Worm (Caenorhabditis elegans): ENCODE results near the gene jmjd-3.1.

Gene jmjd-3.1

ce11 chrX:8564451-8564795 lies 6.4 kb upstream of the jmjd-3.1 start (continued):
- TF ChIP-seq irx-1 (tag; optimal IDR thresholded peaks at IDR 0.05) (no peak), alr-1 (tag; optimal IDR thresholded peaks at IDR 0.05; ENCODE audit: borderline replicate concordance) (no peak), isw-1 (GFP tag; IDR thresholded peaks at IDR 0.05) (no peak), mef-2 (tag; optimal IDR thresholded peaks at IDR 0.05) (no peak), nhr-77 (tag; optimal IDR thresholded peaks at IDR 0.05) (no peak), nhr-76 (tag; optimal IDR thresholded peaks at IDR 0.05) (no peak), grh-1 (GFP tag; IDR thresholded peaks at IDR 0.05) (no peak), tbx-2 (tag; optimal IDR thresholded peaks at IDR 0.05) (no peak), nhr-85 (tag) (peak; percentile 24), zag-1 (tag; optimal IDR thresholded peaks at IDR 0.05) (no peak), unc-30 (tag; optimal IDR thresholded peaks at IDR 0.05) (no peak)

DNA sequence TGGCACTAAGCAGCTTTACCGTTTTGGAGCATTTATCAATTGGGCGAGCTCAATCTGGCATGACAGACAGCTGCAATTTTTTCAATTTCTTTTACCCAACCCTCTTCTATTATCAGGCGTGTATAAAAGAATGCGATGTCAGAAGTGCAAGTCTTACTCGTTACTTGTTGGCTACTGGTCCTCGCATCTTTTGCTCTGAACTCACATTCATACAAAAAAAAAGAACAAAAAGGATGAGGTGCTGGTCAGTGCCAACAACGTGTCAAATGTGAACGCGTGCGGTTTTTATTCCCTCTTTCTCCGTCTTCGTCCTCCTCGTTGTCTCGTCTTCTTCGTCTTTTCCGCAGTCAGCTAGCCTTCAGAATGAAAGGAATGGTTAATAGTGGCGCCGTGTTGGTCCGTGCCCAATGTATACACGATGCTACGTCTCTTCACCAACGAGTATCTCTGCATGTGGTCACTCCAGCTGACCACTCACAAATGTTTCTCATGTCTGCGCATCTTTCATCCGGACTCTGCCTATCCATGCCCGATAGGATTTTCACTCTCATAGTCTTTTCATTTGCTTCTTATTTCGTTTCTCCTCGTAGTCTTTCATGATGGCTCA lies 4.9 kb upstream of the jmjd-3.1 start:
- TF ChIP-seq unc-86 (tag; optimal IDR thresholded peaks at IDR 0.05) (no peak), unc-30 (tag; optimal IDR thresholded peaks at IDR 0.05) (no peak), lin-39 (tag; optimal IDR thresholded peaks at IDR 0.05) (no peak), nhr-90 (tag; optimal IDR thresholded peaks at IDR 0.05; ENCODE audit: poor library complexity) (no peak), unc-62 (GFP tag; optimal IDR thresholded peaks at IDR 0.05) (no peak), blmp-1 (tag; optimal IDR thresholded peaks at IDR 0.05) (peak; percentile 89), snu-23 (GFP tag; optimal IDR thresholded peaks at IDR 0.05) (peak; percentile 1), egl-13 (tag; optimal IDR thresholded peaks at IDR 0.05) (no peak), lin-14 (GFP tag; optimal IDR thresholded peaks at IDR 0.05) (peak; percentile 56), pax-3 (tag; optimal IDR thresholded peaks at IDR 0.05) (no peak), unc-98 (GFP tag; IDR thresholded peaks at IDR 0.05) (no peak), ceh-82 (tag; optimal IDR thresholded peaks at IDR 0.05) (peak in 1 of 3 experiments; percentile 6), ztf-4 (tag; optimal IDR thresholded peaks at IDR 0.05) (peak; percentile 15)

DNA sequence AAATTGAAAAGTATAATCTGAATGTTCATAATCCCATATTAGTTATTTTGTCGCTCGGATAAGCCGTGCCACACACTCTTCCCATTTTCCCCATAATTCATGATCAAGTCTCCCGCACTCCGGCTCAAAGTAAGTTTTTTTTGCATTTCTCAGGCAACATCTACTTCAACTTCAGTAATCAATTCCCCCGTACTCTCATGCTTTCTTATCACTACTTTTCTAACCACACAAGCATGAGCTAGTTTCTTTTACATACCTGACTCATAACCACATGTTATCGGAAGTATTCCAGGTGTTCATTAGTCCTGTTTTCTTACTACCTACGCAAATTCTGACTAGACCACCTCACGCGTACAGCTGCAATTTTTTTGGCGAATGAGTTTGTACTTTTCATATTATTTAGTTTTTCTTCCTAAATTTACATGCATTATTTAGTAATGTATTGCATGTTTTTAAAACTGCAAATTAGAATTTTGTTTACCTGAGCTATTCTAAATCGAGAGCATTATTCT lies 4.3 kb upstream of the jmjd-3.1 start:
- no peak for TF ChIP-seq sptf-1 (tag; optimal IDR thresholded peaks at IDR 0.05)
- TF ChIP-seq dsc-1 (tag; optimal IDR thresholded peaks at IDR 0.05), result no peak
- TF ChIP-seq rnt-1 (tag; optimal IDR thresholded peaks at IDR 0.05), result no peak
- TF ChIP-seq nhr-71 (tag; optimal IDR thresholded peaks at IDR 0.05), result peak; percentile 54
- TF ChIP-seq ceh-88 (GFP tag; IDR thresholded peaks at IDR 0.05), result no peak
- TF ChIP-seq fkh-10 (GFP tag; optimal IDR thresholded peaks at IDR 0.05), result no peak
- TF ChIP-seq nhr-47 (tag; optimal IDR thresholded peaks at IDR 0.05), result peak; percentile 56
- TF ChIP-seq lsy-2 (tag; optimal IDR thresholded peaks at IDR 0.05), result no peak
- peak; percentile 39 for TF ChIP-seq sox-4 (tag; optimal IDR thresholded peaks at IDR 0.05)
- TF ChIP-seq nhr-11 (tag; optimal IDR thresholded peaks at IDR 0.05), result peak; percentile 42
- no peak for TF ChIP-seq efl-1 (optimal IDR thresholded peaks at IDR 0.05)
- TF ChIP-seq efl-1 (GFP tag; optimal IDR thresholded peaks at IDR 0.05 in 1 of 2), result no peak
- TF ChIP-seq nhr-237 (tag; optimal IDR thresholded peaks at IDR 0.05), result no peak
- peak; percentile 13 for TF ChIP-seq nhr-85 (tag)
- no peak for TF ChIP-seq mep-1 (tag; optimal IDR thresholded peaks at IDR 0.05)
- no peak for TF ChIP-seq grh-1 (GFP tag; IDR thresholded peaks at IDR 0.05)
- TF ChIP-seq pqm-1 (tag; optimal IDR thresholded peaks at IDR 0.05), result no peak
- no peak for TF ChIP-seq zip-4 (GFP tag; optimal IDR thresholded peaks at IDR 0.05)
- no peak for TF ChIP-seq pax-3 (tag; optimal IDR thresholded peaks at IDR 0.05)
- TF ChIP-seq F16B12.6 (tag; optimal IDR thresholded peaks at IDR 0.05), result no peak
- no peak for TF ChIP-seq unc-98 (GFP tag; IDR thresholded peaks at IDR 0.05)
- TF ChIP-seq fos-1 (tag; optimal IDR thresholded peaks at IDR 0.05), result no peak
- no peak for TF ChIP-seq unc-62 (GFP tag; optimal IDR thresholded peaks at IDR 0.05)
- no peak for TF ChIP-seq nhr-28 (tag; optimal IDR thresholded peaks at IDR 0.05)
- TF ChIP-seq lin-39 (tag; optimal IDR thresholded peaks at IDR 0.05), result no peak
- TF ChIP-seq unc-30 (tag; optimal IDR thresholded peaks at IDR 0.05), result no peak
- TF ChIP-seq alr-1 (tag; optimal IDR thresholded peaks at IDR 0.05; ENCODE audit: borderline replicate concordance), result no peak
- TF ChIP-seq aly-2 (tag; optimal IDR thresholded peaks at IDR 0.05), result no peak
- TF ChIP-seq hlh-4 (tag; optimal IDR thresholded peaks at IDR 0.05), result peak; percentile 55
- TF ChIP-seq egl-27 (tag; optimal IDR thresholded peaks at IDR 0.05), result no peak
- TF ChIP-seq lin-13 (GFP tag; optimal IDR thresholded peaks at IDR 0.05), result no peak
- TF ChIP-seq hlh-17 (GFP tag; optimal IDR thresholded peaks at IDR 0.05; ENCODE audit: borderline replicate concordance), result no peak
- no peak for TF ChIP-seq nhr-77 (tag; optimal IDR thresholded peaks at IDR 0.05)
- no peak for TF ChIP-seq isw-1 (GFP tag; IDR thresholded peaks at IDR 0.05)
- TF ChIP-seq fkh-4 (tag; optimal IDR thresholded peaks at IDR 0.05; ENCODE audit: borderline replicate concordance), result no peak
- no peak for TF ChIP-seq nhr-19 (GFP tag; conservative IDR thresholded peaks at IDR 0.05)
